Fruit fly (Drosophila melanogaster): Measurements from ENCODE around the gene CG10185.
A peak's percentile ranks its signal among the peaks of the same experiment; 100 is the strongest.

The CG10185 gene

dm6 chr3R:16097661-16098329 is 30.4 kb upstream of the CG10185 start (continued):
- peak; percentile 96 for TF ChIP-seq fd85E (GFP tag; optimal IDR thresholded peaks at IDR 0.05)
- peak; percentile 99 for TF ChIP-seq fd59A (GFP tag; optimal IDR thresholded peaks at IDR 0.05)
- TF ChIP-seq CG8119 (GFP tag; IDR thresholded peaks at IDR 0.05) = peak; percentile 97
- peak; percentile 99 for TF ChIP-seq Met (GFP tag; optimal IDR thresholded peaks at IDR 0.05)
- TF ChIP-seq eg (GFP tag; IDR thresholded peaks at IDR 0.05) = peak; percentile 98
- peak; percentile 97 to 98 for TF ChIP-seq ss (GFP tag; optimal IDR thresholded peaks at IDR 0.05)
- TF ChIP-seq CG7368 (GFP tag; optimal IDR thresholded peaks at IDR 0.05) = peak; percentile 98
- peak; percentile 100 for TF ChIP-seq svp (GFP tag)
- TF ChIP-seq fkh (GFP tag; optimal IDR thresholded peaks at IDR 0.05) = no peak
- TF ChIP-seq OdsH (GFP tag; optimal IDR thresholded peaks at IDR 0.05) = peak; percentile 99
- peak; percentile 99 for TF ChIP-seq Hr4 (GFP tag; optimal IDR thresholded peaks at IDR 0.05)
- TF ChIP-seq dac (GFP tag; optimal IDR thresholded peaks at IDR 0.05) = peak; percentile 93
- TF ChIP-seq Ets21C (GFP tag; optimal IDR thresholded peaks at IDR 0.05) = peak; percentile 99
- TF ChIP-seq Eip93F (GFP tag; optimal IDR thresholded peaks at IDR 0.05) = peak; percentile 94

dm6 chr3R:16094918-16095317 is 27.5 kb upstream of the CG10185 start:
- TF ChIP-seq CG32006 (GFP tag; optimal IDR thresholded peaks at IDR 0.05) (peak; percentile 17), Smox (GFP tag; optimal IDR thresholded peaks at IDR 0.05) (no peak), fkh (GFP tag; optimal IDR thresholded peaks at IDR 0.05) (peak; percentile 35), Ets96B (tag; optimal IDR thresholded peaks at IDR 0.05) (no peak), Eip93F (GFP tag; optimal IDR thresholded peaks at IDR 0.05) (no peak), esn (GFP tag; optimal IDR thresholded peaks at IDR 0.05) (no peak), Eip78C (GFP tag) (peak; percentile 28), CG15336 (GFP tag; IDR thresholded peaks at IDR 0.05) (no peak), cyc (GFP tag; optimal IDR thresholded peaks at IDR 0.05) (no peak)

- TF ChIP-seq Eip78C (GFP tag) = peak; percentile 97
- TF ChIP-seq CG7368 (GFP tag; optimal IDR thresholded peaks at IDR 0.05) = peak; percentile 70
- peak; percentile 73 for TF ChIP-seq Eip75B (GFP tag; optimal IDR thresholded peaks at IDR 0.05)
- peak; percentile 82 for TF ChIP-seq CG8119 (GFP tag; IDR thresholded peaks at IDR 0.05)
- TF ChIP-seq svp (GFP tag) = peak; percentile 14
- TF ChIP-seq CG34406 (GFP tag; optimal IDR thresholded peaks at IDR 0.05) = peak; percentile 71
- peak; percentile 91 for TF ChIP-seq CG6276 (GFP tag; optimal IDR thresholded peaks at IDR 0.05)
- peak; percentile 61 for TF ChIP-seq CG8319 (GFP tag; optimal IDR thresholded peaks at IDR 0.05)
- no peak; the same call in none of the 2 replicates for TF ChIP-seq CG11294 (GFP tag; IDR thresholded peaks at IDR 0.05)
- TF ChIP-seq Sox15 (GFP tag; optimal IDR thresholded peaks at IDR 0.05) = peak; percentile 57
- TF ChIP-seq CG31627 (GFP tag; optimal IDR thresholded peaks at IDR 0.05) = peak; percentile 34
- TF ChIP-seq cyc (GFP tag; optimal IDR thresholded peaks at IDR 0.05) = peak; percentile 57
- peak; percentile 87 for TF ChIP-seq OdsH (GFP tag; optimal IDR thresholded peaks at IDR 0.05)
- TF ChIP-seq Eip93F (GFP tag; optimal IDR thresholded peaks at IDR 0.05) = no peak
- TF ChIP-seq acj6 (GFP tag; optimal IDR thresholded peaks at IDR 0.05) = peak; percentile 83
- TF ChIP-seq Sox102F (GFP tag; optimal IDR thresholded peaks at IDR 0.05) = peak; percentile 56
- TF ChIP-seq Hr4 (GFP tag; optimal IDR thresholded peaks at IDR 0.05) = peak; percentile 86
- TF ChIP-seq CG16779 (tag; optimal IDR thresholded peaks at IDR 0.05) = peak; percentile 78
- peak; percentile 23 for TF ChIP-seq fkh (GFP tag; optimal IDR thresholded peaks at IDR 0.05)
- peak; percentile 43 for TF ChIP-seq CG1621 (tag; optimal IDR thresholded peaks at IDR 0.05)
- TF ChIP-seq Lpt (GFP tag; optimal IDR thresholded peaks at IDR 0.05) = peak; percentile 87
- TF ChIP-seq Smox (GFP tag; optimal IDR thresholded peaks at IDR 0.05) = no peak
- TF ChIP-seq ss (GFP tag; optimal IDR thresholded peaks at IDR 0.05) = peak; percentile 83 to 89
- peak; percentile 75 for TF ChIP-seq esn (GFP tag; optimal IDR thresholded peaks at IDR 0.05)
- TF ChIP-seq spab (GFP tag; optimal IDR thresholded peaks at IDR 0.05) = peak; percentile 83
- TF ChIP-seq CG9139 (GFP tag; optimal IDR thresholded peaks at IDR 0.05) = peak; percentile 65
- peak; percentile 74 for TF ChIP-seq pdm3 (GFP tag; optimal IDR thresholded peaks at IDR 0.05)
- TF ChIP-seq topi (GFP tag; optimal IDR thresholded peaks at IDR 0.05) = peak; percentile 70
- no peak for TF ChIP-seq Hr38 (GFP tag; optimal IDR thresholded peaks at IDR 0.05)
- TF ChIP-seq CG32006 (GFP tag; optimal IDR thresholded peaks at IDR 0.05) = peak; percentile 94
- TF ChIP-seq CG11762 (GFP tag; optimal IDR thresholded peaks at IDR 0.05; ENCODE audit: insufficient read depth) = peak; percentile 80
- TF ChIP-seq CG8632 (GFP tag; optimal IDR thresholded peaks at IDR 0.05) = peak; percentile 77
- peak; percentile 84 for TF ChIP-seq CG3919 (GFP tag; optimal IDR thresholded peaks at IDR 0.05)
- TF ChIP-seq CG6854 (GFP tag; optimal IDR thresholded peaks at IDR 0.05) = peak; percentile 26
- TF ChIP-seq Met (GFP tag; optimal IDR thresholded peaks at IDR 0.05) = peak; percentile 60
- peak; percentile 68; the same call in 2 of the 3 replicates for TF ChIP-seq CG6163 (GFP tag; IDR thresholded peaks at IDR 0.05)
- TF ChIP-seq Ets21C (GFP tag; optimal IDR thresholded peaks at IDR 0.05) = no peak
Measured at dm6 chr3R:16094011-16094729, 26.8 kb upstream of the CG10185 start.

Measured in whole organism, prepupa.